Fruit fly (Drosophila melanogaster): ENCODE results near the gene CG15772.

The CG15772 gene

DNA sequence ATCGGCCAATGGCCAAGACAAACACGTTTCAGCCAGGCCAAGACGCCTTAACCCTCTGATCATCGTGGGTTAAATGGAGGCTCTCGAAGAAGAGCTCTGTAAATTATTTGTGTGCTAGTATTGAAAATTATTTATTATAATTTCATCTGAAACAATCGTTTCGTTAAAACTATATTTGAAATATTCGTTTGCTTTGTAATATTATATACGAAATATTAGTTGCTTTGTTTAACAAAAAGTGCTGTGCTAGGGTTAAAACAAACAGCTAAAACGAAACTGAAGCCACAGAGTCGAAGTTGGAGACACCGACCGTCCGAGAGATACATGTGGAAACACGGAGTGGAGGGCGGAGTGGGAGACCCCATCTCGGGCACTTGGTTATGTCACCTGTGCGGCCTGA lies 34.5 kb downstream of the CG15772 start (continued):
- TF ChIP-seq esn (GFP tag; optimal IDR thresholded peaks at IDR 0.05) (peak; percentile 77), dac (GFP tag; optimal IDR thresholded peaks at IDR 0.05) (peak; percentile 62), CG15336 (GFP tag; IDR thresholded peaks at IDR 0.05) (peak; percentile 93), Eip78C (GFP tag) (peak; percentile 89), CG34406 (GFP tag; optimal IDR thresholded peaks at IDR 0.05) (peak; percentile 62), svp (GFP tag) (peak; percentile 71), CG32006 (GFP tag; optimal IDR thresholded peaks at IDR 0.05) (peak; percentile 89), CG6792 (GFP tag; optimal IDR thresholded peaks at IDR 0.05) (peak; percentile 78), Sox14 (GFP tag; optimal IDR thresholded peaks at IDR 0.05) (peak; percentile 71), lz (GFP tag; optimal IDR thresholded peaks at IDR 0.05) (peak; percentile 73), Eip93F (GFP tag; optimal IDR thresholded peaks at IDR 0.05) (peak; percentile 11), CG10631 (GFP tag; optimal IDR thresholded peaks at IDR 0.05) (peak; percentile 67), CG10669 (GFP tag; optimal IDR thresholded peaks at IDR 0.05) (no peak), OdsH (GFP tag; optimal IDR thresholded peaks at IDR 0.05) (peak; percentile 79), Ets21C (GFP tag; optimal IDR thresholded peaks at IDR 0.05) (peak; percentile 4), eg (GFP tag; IDR thresholded peaks at IDR 0.05) (peak; percentile 75; the same call in 2 of the 3 replicates), CG11762 (GFP tag; optimal IDR thresholded peaks at IDR 0.05; ENCODE audit: insufficient read depth) (no peak), spab (GFP tag; optimal IDR thresholded peaks at IDR 0.05) (no peak), acj6 (GFP tag; optimal IDR thresholded peaks at IDR 0.05) (peak; percentile 70), CG3919 (GFP tag; optimal IDR thresholded peaks at IDR 0.05) (no peak), CG31627 (GFP tag; optimal IDR thresholded peaks at IDR 0.05) (peak; percentile 54), Hr4 (GFP tag; optimal IDR thresholded peaks at IDR 0.05) (peak; percentile 88), achi (GFP tag; optimal IDR thresholded peaks at IDR 0.05) (peak; percentile 79), dsx (GFP tag; optimal IDR thresholded peaks at IDR 0.05; ENCODE audit: poor library complexity, severe bottlenecking) (no peak), Sox15 (GFP tag; optimal IDR thresholded peaks at IDR 0.05) (peak; percentile 32), net (GFP tag; optimal IDR thresholded peaks at IDR 0.05) (peak; percentile 78), CG6163 (GFP tag; IDR thresholded peaks at IDR 0.05) (peak; percentile 70), salr (GFP tag; optimal IDR thresholded peaks at IDR 0.05) (peak in 1 of 2 experiments; percentile 75), CG6854 (GFP tag; optimal IDR thresholded peaks at IDR 0.05) (no peak), fkh (GFP tag; optimal IDR thresholded peaks at IDR 0.05) (no peak), Eip75B (GFP tag; optimal IDR thresholded peaks at IDR 0.05) (peak; percentile 64), CG8119 (GFP tag; IDR thresholded peaks at IDR 0.05) (peak; percentile 93)

DNA sequence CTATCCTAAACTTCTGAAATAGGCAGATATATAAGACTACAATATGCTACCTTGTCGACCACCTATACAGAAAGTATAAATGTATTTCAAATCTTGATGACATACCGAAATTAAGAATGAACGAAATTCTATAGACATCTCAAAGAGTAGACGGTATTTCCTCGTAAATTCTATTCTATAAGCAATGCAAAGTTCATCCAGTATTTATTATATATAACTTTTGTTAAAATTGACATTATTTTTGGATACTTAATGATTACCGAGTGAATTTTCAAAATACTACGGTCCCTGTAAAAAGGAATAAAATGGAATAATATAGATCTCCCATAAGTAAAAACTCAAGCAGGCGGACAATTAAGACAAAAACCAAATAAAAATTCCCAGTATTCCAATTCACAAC lies 37.1 kb downstream of the CG15772 start, which contains the start of gene CG15767:
Gene CG15767 (plus strand): TSS at position 301 of the 400 bp plus-strand sequence.
- no peak for TF ChIP-seq vri (GFP tag; optimal IDR thresholded peaks at IDR 0.05)
- no peak for TF ChIP-seq OdsH (GFP tag; optimal IDR thresholded peaks at IDR 0.05)
- no peak for TF ChIP-seq fkh (GFP tag; optimal IDR thresholded peaks at IDR 0.05)
- no peak for TF ChIP-seq CG31627 (GFP tag; optimal IDR thresholded peaks at IDR 0.05)
- no peak for TF ChIP-seq ss (GFP tag; optimal IDR thresholded peaks at IDR 0.05)
- TF ChIP-seq Sox15 (GFP tag; optimal IDR thresholded peaks at IDR 0.05): no peak
- TF ChIP-seq CG3032 (tag; optimal IDR thresholded peaks at IDR 0.05): no peak
- TF ChIP-seq CG7368 (GFP tag; optimal IDR thresholded peaks at IDR 0.05): no peak
- no peak for TF ChIP-seq CG6163 (GFP tag; IDR thresholded peaks at IDR 0.05)
- TF ChIP-seq CG6854 (GFP tag; optimal IDR thresholded peaks at IDR 0.05): no peak
- TF ChIP-seq Sox102F (GFP tag; optimal IDR thresholded peaks at IDR 0.05): no peak
- TF ChIP-seq achi (GFP tag; optimal IDR thresholded peaks at IDR 0.05): no peak
- TF ChIP-seq fd59A (GFP tag; optimal IDR thresholded peaks at IDR 0.05): no peak
- no peak for TF ChIP-seq CG32006 (GFP tag; optimal IDR thresholded peaks at IDR 0.05)
- no peak for TF ChIP-seq salr (GFP tag; optimal IDR thresholded peaks at IDR 0.05)
- TF ChIP-seq Ets96B (tag; optimal IDR thresholded peaks at IDR 0.05): no peak

DNA sequence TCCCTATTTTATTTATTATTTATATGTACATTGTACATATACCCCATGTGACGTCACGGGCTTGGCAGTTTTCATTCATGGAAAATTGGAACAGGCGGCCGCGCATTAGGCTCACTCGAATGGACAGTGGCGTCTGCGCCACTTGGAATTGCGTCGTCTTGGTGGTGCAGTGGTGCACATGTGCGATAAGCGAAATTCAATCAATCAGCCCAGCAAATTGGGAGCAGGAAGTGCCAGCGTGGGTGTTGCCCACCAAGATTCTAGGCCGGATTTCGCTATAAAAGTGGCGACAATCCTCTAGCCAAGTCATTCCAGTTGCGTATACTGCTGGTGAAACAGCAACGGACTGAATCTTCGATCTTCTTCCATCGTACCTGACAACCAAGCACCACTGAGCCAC lies 39.8 kb downstream of the CG15772 start, which contains the start of gene CG12239:
Gene CG12239 (plus strand): TSS at position 301 of the 400 bp plus-strand sequence.
- TF ChIP-seq eg (GFP tag; IDR thresholded peaks at IDR 0.05): no peak
- no peak for TF ChIP-seq svp (GFP tag)
- TF ChIP-seq CG6792 (GFP tag; optimal IDR thresholded peaks at IDR 0.05): no peak
- no peak for TF ChIP-seq CG6854 (GFP tag; optimal IDR thresholded peaks at IDR 0.05)
- TF ChIP-seq CG10631 (GFP tag; optimal IDR thresholded peaks at IDR 0.05): no peak
- no peak for TF ChIP-seq Eip93F (GFP tag; optimal IDR thresholded peaks at IDR 0.05)
- TF ChIP-seq fkh (GFP tag; optimal IDR thresholded peaks at IDR 0.05): no peak
- no peak for TF ChIP-seq CG3032 (tag; optimal IDR thresholded peaks at IDR 0.05)
- no peak for TF ChIP-seq CG11294 (GFP tag; IDR thresholded peaks at IDR 0.05)
- TF ChIP-seq CG8119 (GFP tag; IDR thresholded peaks at IDR 0.05): no peak
- TF ChIP-seq acj6 (GFP tag; optimal IDR thresholded peaks at IDR 0.05): no peak
- no peak for TF ChIP-seq CG6808 (GFP tag; optimal IDR thresholded peaks at IDR 0.05)
- no peak for TF ChIP-seq Eip78C (GFP tag)
- TF ChIP-seq Hr39 (GFP tag; optimal IDR thresholded peaks at IDR 0.05): no peak
- TF ChIP-seq Eip75B (GFP tag; optimal IDR thresholded peaks at IDR 0.05): no peak
- TF ChIP-seq cyc (GFP tag; optimal IDR thresholded peaks at IDR 0.05): no peak
- no peak for TF ChIP-seq Lpt (GFP tag; optimal IDR thresholded peaks at IDR 0.05)
- no peak for TF ChIP-seq CG32006 (GFP tag; optimal IDR thresholded peaks at IDR 0.05)
